Worm (Caenorhabditis elegans) whole organism, young adult: ENCODE data around the gene W01B6.8.

Experiments
- B0019.2 ChIP-seq: fragments of 200-800 bp; sonication (Bioruptor generic); conservative IDR thresholded peaks from 2 replicates; pipeline ENCODE4 v1.3.6; 2022; ENCODE audit warnings: missing genetic modification reagents, missing genetic modification characterization, missing compliant biosample characterization
- B0336.3 ChIP-seq: fragments of 200-800 bp; sonication (Bioruptor generic); IDR thresholded peaks from 2 replicates; pipeline ENCODE4 v1.3.6; 2022; ENCODE audit warnings: missing genetic modification characterization, missing compliant biosample characterization
- C17E4.6 ChIP-seq: fragments of 200-800 bp; sonication (Bioruptor generic); IDR thresholded peaks from 2 replicates; pipeline ENCODE4 v1.3.6; 2022; ENCODE audit warnings: missing genetic modification reagents, missing genetic modification characterization, missing compliant biosample characterization
- F10E7.11 ChIP-seq: sonication (generic microtip); optimal IDR thresholded peaks from 2 replicates; lab custom pipeline; 2017; ENCODE audit warnings: mild to moderate bottlenecking, missing genetic modification characterization, moderate library complexity, missing compliant biosample characterization
- F37B4.10 ChIP-seq: fragments of 200-800 bp; sonication (Bioruptor generic); IDR thresholded peaks from 2 replicates; pipeline ENCODE4 v1.3.6; 2022; ENCODE audit warnings: missing genetic modification characterization, missing compliant biosample characterization
- F52B5.7 ChIP-seq: sonication (generic microtip); optimal IDR thresholded peaks from 2 replicates; lab custom pipeline; 2016; ENCODE audit warnings: mild to moderate bottlenecking, missing genetic modification characterization, missing compliant biosample characterization
- F57C9.4 ChIP-seq: sonication (generic microtip); optimal IDR thresholded peaks from 2 replicates; lab custom pipeline; 2017; ENCODE audit warnings: mild to moderate bottlenecking, missing genetic modification characterization, missing compliant biosample characterization
- K12H6.12 ChIP-seq: fragments of 200-800 bp; sonication (Bioruptor generic); optimal IDR thresholded peaks from 2 replicates; lab custom pipeline; 2018; ENCODE audit warnings: mild to moderate bottlenecking, missing genetic modification characterization, missing compliant biosample characterization
- Y67H2A.10 ChIP-seq: fragments of 200-800 bp; sonication (Bioruptor generic); conservative IDR thresholded peaks from 2 replicates; pipeline ENCODE4 v1.3.6; 2022; ENCODE audit warnings: missing genetic modification reagents, missing genetic modification characterization, missing compliant biosample characterization
- ZK185.1 ChIP-seq: sonication (generic microtip); optimal IDR thresholded peaks from 2 replicates; lab custom pipeline; 2016; ENCODE audit warnings: mild to moderate bottlenecking, missing genetic modification characterization, missing compliant biosample characterization; ENCODE audit not compliant: poor library complexity, severe bottlenecking
- ama-1 ChIP-seq, 3 experiments: fragments of 150-350 bp in 1 of 3; sonication (generic microtip) in 2 of 3; optimal IDR thresholded peaks; 2 replicates each; lab custom pipeline; 2014 to 2018; ENCODE audit warnings: missing biosample characterization in 2 of 3, missing genetic modification characterization in 2 of 3, missing genetic modification reagents in 2 of 3
- attf-3 ChIP-seq: fragments of 200-800 bp; sonication (Bioruptor generic); conservative IDR thresholded peaks from 2 replicates; pipeline ENCODE4 v1.3.6; 2022; ENCODE audit warnings: missing genetic modification reagents, missing genetic modification characterization, missing compliant biosample characterization
- attf-6 ChIP-seq: fragments of 200-800 bp; sonication (Bioruptor generic); IDR thresholded peaks from 2 replicates; pipeline ENCODE4 v1.3.6; 2022; ENCODE audit warnings: missing genetic modification reagents, missing genetic modification characterization, missing compliant biosample characterization
- ccch-3 ChIP-seq: fragments of 200-800 bp; sonication (Bioruptor generic); optimal IDR thresholded peaks from 2 replicates; lab custom pipeline; 2018; ENCODE audit warnings: mild to moderate bottlenecking, missing genetic modification characterization, missing compliant biosample characterization
- ceh-40 ChIP-seq: fragments of 200-800 bp; sonication (Bioruptor generic); IDR thresholded peaks from 2 replicates; pipeline ENCODE4 v1.3.6; 2022; ENCODE audit warnings: missing genetic modification characterization, missing compliant biosample characterization
- dpff-1 ChIP-seq: sonication (generic microtip); optimal IDR thresholded peaks from 2 replicates; lab custom pipeline; 2017; ENCODE audit warnings: mild to moderate bottlenecking, missing genetic modification characterization, missing compliant biosample characterization
- egl-18 ChIP-seq: fragments of 200-800 bp; sonication (Bioruptor generic); IDR thresholded peaks from 2 replicates; pipeline ENCODE4 v1.3.6; 2022; ENCODE audit warnings: missing genetic modification reagents, missing genetic modification characterization, missing compliant biosample characterization
- egl-44 ChIP-seq: fragments of 200-800 bp; sonication (Bioruptor generic); IDR thresholded peaks from 2 replicates; pipeline ENCODE4 v1.3.6; 2022; ENCODE audit warnings: missing genetic modification reagents, missing genetic modification characterization, missing compliant biosample characterization
- egrh-3 ChIP-seq: fragments of 200-800 bp; sonication (Bioruptor generic); IDR thresholded peaks from 2 replicates; pipeline ENCODE4 v1.3.6; 2022; ENCODE audit warnings: missing genetic modification reagents, missing genetic modification characterization, missing compliant biosample characterization
- fkh-3 ChIP-seq: sonication (generic microtip); optimal IDR thresholded peaks from 2 replicates; lab custom pipeline; 2016; ENCODE audit warnings: mild to moderate bottlenecking, missing genetic modification characterization, missing compliant biosample characterization
- gei-17 ChIP-seq: fragments of 200-800 bp; sonication (Bioruptor generic); optimal IDR thresholded peaks from 2 replicates; lab custom pipeline; 2018; ENCODE audit warnings: mild to moderate bottlenecking, missing genetic modification characterization, missing compliant biosample characterization
- hlh-26 ChIP-seq: fragments of 200-800 bp; sonication (Bioruptor generic); conservative IDR thresholded peaks from 2 replicates; pipeline ENCODE4 v1.3.6; 2022; ENCODE audit warnings: missing genetic modification reagents, missing genetic modification characterization, missing compliant biosample characterization
- hmg-20 ChIP-seq: fragments of 200-800 bp; sonication (Bioruptor generic); IDR thresholded peaks from 2 replicates; pipeline ENCODE4 v1.3.6; 2022; ENCODE audit warnings: missing genetic modification reagents, missing genetic modification characterization, missing compliant biosample characterization
- lir-1 ChIP-seq: fragments of 200-800 bp; sonication (Bioruptor generic); conservative IDR thresholded peaks from 2 replicates; pipeline ENCODE4 v1.3.6; 2022; ENCODE audit warnings: missing genetic modification reagents, missing genetic modification characterization, missing compliant biosample characterization
- madf-3 ChIP-seq: fragments of 200-800 bp; sonication (Bioruptor generic); IDR thresholded peaks from 2 replicates; pipeline ENCODE4 v1.3.6; 2022; ENCODE audit warnings: missing genetic modification reagents, missing genetic modification characterization, missing compliant biosample characterization
- mcd-1 ChIP-seq: fragments of 200-800 bp; sonication (Bioruptor generic); IDR thresholded peaks from 2 replicates; pipeline ENCODE4 v1.3.6; 2022; ENCODE audit warnings: missing genetic modification reagents, missing genetic modification characterization, missing compliant biosample characterization
- mel-28 ChIP-seq: sonication (generic microtip); optimal IDR thresholded peaks from 2 replicates; lab custom pipeline; 2016; ENCODE audit warnings: borderline replicate concordance, mild to moderate bottlenecking, missing genetic modification characterization, missing compliant biosample characterization
- nfya-2 ChIP-seq: fragments of 200-800 bp; sonication (Bioruptor generic); IDR thresholded peaks from 2 replicates; pipeline ENCODE4 v1.3.6; 2022; ENCODE audit warnings: missing genetic modification reagents, missing genetic modification characterization, missing compliant biosample characterization
- nhr-80 ChIP-seq: sonication (generic microtip); optimal IDR thresholded peaks from 2 replicates; lab custom pipeline; 2016; ENCODE audit warnings: missing genetic modification characterization, missing compliant biosample characterization
- pbrm-1 ChIP-seq: fragments of 200-800 bp; sonication (Bioruptor generic); IDR thresholded peaks from 2 replicates; pipeline ENCODE4 v1.3.6; 2022; ENCODE audit warnings: missing genetic modification reagents, missing genetic modification characterization, missing compliant biosample characterization
- snpc-1.1 ChIP-seq: sonication (generic microtip); optimal IDR thresholded peaks from 2 replicates; lab custom pipeline; 2017; ENCODE audit warnings: missing genetic modification characterization, mild to moderate bottlenecking, missing compliant biosample characterization, antibody characterized with exemption, moderate library complexity, missing genotype, missing genetic modification reagents; ENCODE audit not compliant: insufficient read depth
- snpc-4 ChIP-seq, 5 experiments: fragments of 150-350 bp in 1 of 5; sonication (generic microtip) in 4 of 5; optimal IDR thresholded peaks; 2 replicates each; lab custom pipeline; 2014 to 2018; ENCODE audit warnings: missing genetic modification characterization in 5 of 5, missing biosample characterization in 3 of 5, antibody characterized with exemption in 2 of 5, mild to moderate bottlenecking in 2 of 5, missing compliant biosample characterization in 2 of 5, missing genotype in 2 of 5, moderate library complexity in 2 of 5, missing genetic modification reagents in 1 of 5
- tbp1 ChIP-seq: fragments of 200-800 bp; sonication (Bioruptor generic); optimal IDR thresholded peaks from 2 replicates; lab custom pipeline; 2018; ENCODE audit warnings: mild to moderate bottlenecking, missing genetic modification characterization, missing compliant biosample characterization
- tbx-9 ChIP-seq: sonication (generic microtip); optimal IDR thresholded peaks from 2 replicates; lab custom pipeline; 2016; ENCODE audit warnings: borderline replicate concordance, missing genetic modification characterization, inconsistent platforms, missing compliant biosample characterization
- tlf-1 ChIP-seq: fragments of 200-800 bp; sonication (Bioruptor generic); optimal IDR thresholded peaks from 2 replicates; lab custom pipeline; 2018; ENCODE audit warnings: mild to moderate bottlenecking, missing genetic modification characterization, missing compliant biosample characterization
- unc-62 ChIP-seq: fragments of 150-350 bp; optimal IDR thresholded peaks from 2 replicates; lab custom pipeline; 2014; ENCODE audit warnings: missing biosample characterization, missing genetic modification reagents, missing genetic modification characterization
- zfh-2 ChIP-seq: fragments of 200-800 bp; sonication (Bioruptor generic); conservative IDR thresholded peaks from 2 replicates; pipeline ENCODE4 v1.3.6; 2022; ENCODE audit warnings: missing genetic modification reagents, missing genetic modification characterization, missing compliant biosample characterization
- zim-3 ChIP-seq: sonication (generic microtip); optimal IDR thresholded peaks from 2 replicates; lab custom pipeline; 2017; ENCODE audit warnings: mild to moderate bottlenecking, missing genetic modification characterization, moderate library complexity, missing compliant biosample characterization
- ztf-26 ChIP-seq: sonication (generic microtip); optimal IDR thresholded peaks from 2 replicates; lab custom pipeline; 2017; ENCODE audit warnings: missing genetic modification characterization, missing compliant biosample characterization
- ztf-28 ChIP-seq: fragments of 200-800 bp; sonication (Bioruptor generic); IDR thresholded peaks from 2 replicates; pipeline ENCODE4 v1.3.6; 2022; ENCODE audit warnings: missing genetic modification reagents, missing genetic modification characterization, missing compliant biosample characterization
- ztf-3 ChIP-seq: fragments of 200-800 bp; sonication (Bioruptor generic); optimal IDR thresholded peaks from 2 replicates; lab custom pipeline; 2018; ENCODE audit warnings: mild to moderate bottlenecking, missing genetic modification characterization, missing compliant biosample characterization
- ztf-6 ChIP-seq: fragments of 200-800 bp; sonication (Bioruptor generic); IDR thresholded peaks from 2 replicates; pipeline ENCODE4 v1.3.6; 2022; ENCODE audit warnings: missing genetic modification reagents, missing genetic modification characterization, missing compliant biosample characterization

Gene W01B6.8

DNA sequence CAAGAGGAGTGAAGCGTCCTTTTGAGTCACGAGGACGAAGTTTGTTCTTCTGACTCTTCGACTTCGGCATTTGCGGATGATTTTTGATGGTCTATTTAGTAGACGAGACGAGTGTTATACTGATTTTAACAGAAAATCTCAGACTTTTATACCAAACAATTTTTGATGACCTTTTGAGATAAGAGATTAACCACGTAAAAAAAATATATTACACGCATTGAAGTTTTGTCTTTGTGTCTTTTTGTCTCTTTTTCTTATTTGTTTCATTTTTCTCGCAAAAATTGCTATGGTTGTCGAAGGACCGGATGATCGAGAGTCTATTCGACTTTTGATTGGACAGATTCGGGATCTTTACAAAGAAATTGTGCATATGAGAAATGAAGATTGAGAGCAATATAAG is 27.3 kb upstream of the W01B6.8 start, which contains the start of gene spch-1:
Gene spch-1, minus strand, starts transcription at position 101 of the 400 bp plus-strand sequence.
- TF ChIP-seq egl-18 (no peak), mcd-1 (GFP tag; lab: Robert Waterston, UW) (no peak), F10E7.11 (tag; lab: Kevin White, UChicago) (no peak), B0336.3 (GFP tag; lab: Robert Waterston, UW) (no peak), ztf-28 (GFP tag; lab: Robert Waterston, UW) (no peak), fkh-3 (tag; lab: Kevin White, UChicago) (no peak), ccch-3 (GFP tag; lab: Kevin White, UChicago) (no peak), snpc-4 (GFP tag; optimal IDR thresholded peaks at IDR 0.05; lab: Kevin White, UChicago) (no peak), snpc-4 (tag; optimal IDR thresholded peaks at IDR 0.05; lab: Kevin White, UChicago) (no peak), nhr-80 (tag; lab: Kevin White, UChicago) (no peak), Y67H2A.10 (no peak), unc-62 (no peak), hmg-20 (GFP tag; lab: Robert Waterston, UW) (no peak), F52B5.7 (tag; lab: Kevin White, UChicago) (no peak), tlf-1 (no peak), ZK185.1 (tag; lab: Kevin White, UChicago) (no peak), ama-1 (optimal IDR thresholded peaks at IDR 0.05; lab: Kevin White, UChicago) (no peak), ama-1 (GFP tag; optimal IDR thresholded peaks at IDR 0.05; lab: Kevin White, UChicago) (no peak), egl-44 (GFP tag; lab: Robert Waterston, UW) (no peak)

- TF ChIP-seq zfh-2 (GFP tag; lab: Robert Waterston, UW) (peak; percentile 87), snpc-4 (GFP tag; optimal IDR thresholded peaks at IDR 0.05; lab: Kevin White, UChicago) (no peak), snpc-4 (tag; optimal IDR thresholded peaks at IDR 0.05; lab: Kevin White, UChicago) (no peak), ceh-40 (GFP tag; lab: Robert Waterston, UW) (no peak), hlh-26 (GFP tag; lab: Robert Waterston, UW) (no peak), egrh-3 (GFP tag; lab: Robert Waterston, UW) (peak; percentile 82; the same call in 1 of the 2 replicates), B0019.2 (GFP tag; lab: Robert Waterston, UW) (no peak), ztf-6 (no peak), snpc-1.1 (tag; lab: Kevin White, UChicago) (no peak), C17E4.6 (GFP tag; lab: Robert Waterston, UW) (no peak), ztf-3 (GFP tag; lab: Kevin White, UChicago) (no peak)
Measured at ce11 chrIV:10110870-10111269, 26.7 kb upstream of the W01B6.8 start.

- TF ChIP-seq K12H6.12 (tag; lab: Kevin White, UChicago) (no peak), F57C9.4 (tag; lab: Kevin White, UChicago) (no peak), fkh-3 (tag; lab: Kevin White, UChicago) (no peak), egrh-3 (GFP tag; lab: Robert Waterston, UW) (no peak), ztf-26 (no peak), nfya-2 (no peak), zim-3 (tag; lab: Kevin White, UChicago) (no peak), madf-3 (GFP tag; lab: Robert Waterston, UW) (no peak), lir-1 (GFP tag; lab: Robert Waterston, UW) (no peak), gei-17 (GFP tag; lab: Kevin White, UChicago) (no peak), tbx-9 (no peak), F37B4.10 (GFP tag; lab: Robert Waterston, UW) (no peak), ZK185.1 (tag; lab: Kevin White, UChicago) (no peak), attf-3 (GFP tag; lab: Robert Waterston, UW) (no peak), pbrm-1 (GFP tag; lab: Robert Waterston, UW) (no peak), attf-6 (GFP tag; lab: Robert Waterston, UW) (no peak), dpff-1 (no peak), mel-28 (tag; lab: Kevin White, UChicago) (no peak), tbp1 (GFP tag; lab: Kevin White, UChicago) (no peak)
Measured at ce11 chrIV:10110417-10110816, 26.2 kb upstream of the W01B6.8 start, which contains the start of gene egl-38. Gene egl-38 (minus strand): TSS chrIV:10110517.
